Worm (Caenorhabditis elegans): Measurements from ENCODE around the gene F43D2.7.

DNA sequence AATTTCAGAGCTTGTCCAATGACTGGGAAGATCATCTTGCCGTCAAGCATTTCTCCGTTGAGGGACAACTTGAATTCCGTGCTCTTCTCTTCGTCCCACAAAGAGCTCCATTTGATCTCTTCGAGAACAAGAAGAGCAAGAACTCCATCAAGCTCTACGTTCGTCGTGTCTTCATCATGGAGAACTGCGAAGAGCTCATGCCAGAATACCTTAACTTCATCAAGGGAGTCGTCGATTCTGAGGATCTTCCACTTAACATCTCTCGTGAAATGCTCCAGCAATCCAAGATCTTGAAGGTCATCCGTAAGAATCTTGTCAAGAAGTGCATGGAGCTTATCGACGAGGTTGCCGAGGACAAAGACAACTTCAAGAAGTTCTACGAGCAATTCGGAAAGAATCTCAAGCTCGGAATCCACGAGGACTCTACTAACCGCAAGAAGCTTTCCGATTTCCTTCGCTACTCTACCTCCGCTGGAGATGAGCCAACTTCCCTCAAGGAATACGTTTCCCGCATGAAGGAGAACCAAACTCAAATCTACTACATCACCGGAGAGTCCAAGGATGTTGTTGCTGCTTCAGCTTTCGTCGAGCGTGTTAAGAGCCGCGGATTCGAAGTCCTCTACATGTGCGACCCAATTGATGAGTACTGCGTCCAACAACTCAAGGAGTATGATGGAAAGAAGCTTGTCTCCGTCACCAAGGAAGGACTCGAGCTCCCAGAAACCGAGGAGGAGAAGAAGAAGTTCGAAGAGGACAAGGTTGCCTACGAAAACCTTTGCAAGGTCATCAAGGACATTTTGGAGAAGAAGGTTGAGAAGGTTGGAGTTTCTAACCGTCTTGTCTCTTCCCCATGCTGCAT, 47.4 kb upstream of the F43D2.7 start:
- TF ChIP-seq him-1 (tag; optimal IDR thresholded peaks at IDR 0.05) = no peak
- TF ChIP-seq W03F9.2 (tag; optimal IDR thresholded peaks at IDR 0.05) = no peak
- TF ChIP-seq dao-5 (tag; optimal IDR thresholded peaks at IDR 0.05) = no peak

Measured in whole organism, L4/young adult.